Worm (Caenorhabditis elegans): ENCODE measurements around the gene lrr-1.

The lrr-1 gene

ce11 chrII:5003660-5004059 lies 32.6 kb downstream of the lrr-1 start, which contains the start of gene F59A6.10:
TSS of gene F59A6.10 (plus strand) at chrII:5003960.
- no peak for TF ChIP-seq ZK546.5 (tag; optimal IDR thresholded peaks at IDR 0.05)
- TF ChIP-seq lin-39 (tag; optimal IDR thresholded peaks at IDR 0.05): no peak
- no peak for TF ChIP-seq nhr-129 (tag; optimal IDR thresholded peaks at IDR 0.05)
- TF ChIP-seq lin-13 (GFP tag; optimal IDR thresholded peaks at IDR 0.05): no peak
- TF ChIP-seq dmd-4 (tag; optimal IDR thresholded peaks at IDR 0.05): no peak
- TF ChIP-seq unc-55 (GFP tag; optimal IDR thresholded peaks at IDR 0.05): no peak
- no peak for TF ChIP-seq ztf-11 (tag; optimal IDR thresholded peaks at IDR 0.05)

ce11 chrII:5001866-5002265 lies 34.4 kb downstream of the lrr-1 start:
- TF ChIP-seq lin-11 (tag; optimal IDR thresholded peaks at IDR 0.05): no peak
- TF ChIP-seq ztf-1 (GFP tag; conservative IDR thresholded peaks at IDR 0.05): no peak
- no peak for TF ChIP-seq F13H6.1 (tag; optimal IDR thresholded peaks at IDR 0.05)
- no peak for TF ChIP-seq elt-1 (tag; optimal IDR thresholded peaks at IDR 0.05)
- TF ChIP-seq ztf-4 (tag; optimal IDR thresholded peaks at IDR 0.05): no peak
- TF ChIP-seq mdl-1 (tag; optimal IDR thresholded peaks at IDR 0.05): no peak
- no peak for TF ChIP-seq ZK546.5 (tag; optimal IDR thresholded peaks at IDR 0.05)
- TF ChIP-seq egl-27 (tag; optimal IDR thresholded peaks at IDR 0.05): no peak

- no peak for TF ChIP-seq skn-1 (tag; optimal IDR thresholded peaks at IDR 0.05)
- no peak for TF ChIP-seq unc-39 (tag; optimal IDR thresholded peaks at IDR 0.05)
- TF ChIP-seq sma-3 (GFP tag; optimal IDR thresholded peaks at IDR 0.05): peak; percentile 90
- TF ChIP-seq elt-3 (tag; optimal IDR thresholded peaks at IDR 0.05): no peak
- no peak for TF ChIP-seq lin-39 (tag; optimal IDR thresholded peaks at IDR 0.05)
- TF ChIP-seq ceh-16 (tag; optimal IDR thresholded peaks at IDR 0.05): no peak
- no peak for TF ChIP-seq elt-1 (tag; optimal IDR thresholded peaks at IDR 0.05)
- peak; percentile 94 for TF ChIP-seq sma-9 (GFP tag; optimal IDR thresholded peaks at IDR 0.05)
- TF ChIP-seq sma-9 (tag; optimal IDR thresholded peaks at IDR 0.05): no peak
- TF ChIP-seq nhr-11 (tag; optimal IDR thresholded peaks at IDR 0.05): no peak
- peak; percentile 96 for TF ChIP-seq crh-2 (tag; optimal IDR thresholded peaks at IDR 0.05)
- peak; percentile 96 for TF ChIP-seq unc-55 (GFP tag; optimal IDR thresholded peaks at IDR 0.05)
- TF ChIP-seq ceh-82 (tag; optimal IDR thresholded peaks at IDR 0.05): peak; percentile 46
- no peak for TF ChIP-seq nhr-21 (tag; optimal IDR thresholded peaks at IDR 0.05)
- no peak for TF ChIP-seq nhr-237 (tag; optimal IDR thresholded peaks at IDR 0.05)
- no peak for TF ChIP-seq peb-1 (tag; optimal IDR thresholded peaks at IDR 0.05)
- peak; percentile 90 for TF ChIP-seq nhr-6 (tag; optimal IDR thresholded peaks at IDR 0.05)
- no peak for TF ChIP-seq fos-1 (tag; optimal IDR thresholded peaks at IDR 0.05)
- TF ChIP-seq ztf-1 (GFP tag; conservative IDR thresholded peaks at IDR 0.05): no peak
- TF ChIP-seq lin-11 (tag; optimal IDR thresholded peaks at IDR 0.05): no peak
- peak; percentile 21 for TF ChIP-seq nhr-10 (tag; optimal IDR thresholded peaks at IDR 0.05)
- TF ChIP-seq lsy-2 (tag; optimal IDR thresholded peaks at IDR 0.05): peak; percentile 89 to 95
- peak; percentile 87 for TF ChIP-seq mab-5 (tag; optimal IDR thresholded peaks at IDR 0.05)
- TF ChIP-seq nhr-77 (tag; optimal IDR thresholded peaks at IDR 0.05): peak; percentile 47
- no peak for TF ChIP-seq ztf-11 (tag; optimal IDR thresholded peaks at IDR 0.05)
- TF ChIP-seq sem-4 (tag; optimal IDR thresholded peaks at IDR 0.05): no peak
- no peak for TF ChIP-seq Y55F3AM.14 (GFP tag; optimal IDR thresholded peaks at IDR 0.05)
- TF ChIP-seq nhr-23 (tag; optimal IDR thresholded peaks at IDR 0.05): no peak
- TF ChIP-seq R02D3.7 (tag; optimal IDR thresholded peaks at IDR 0.05): peak; percentile 56
- no peak for TF ChIP-seq dmd-4 (tag; optimal IDR thresholded peaks at IDR 0.05)
- TF ChIP-seq mbf-1 (tag; optimal IDR thresholded peaks at IDR 0.05): no peak
- TF ChIP-seq gmeb-1 (tag; optimal IDR thresholded peaks at IDR 0.05): peak; percentile 100
- TF ChIP-seq mdl-1 (tag; optimal IDR thresholded peaks at IDR 0.05): no peak
- no peak for TF ChIP-seq alr-1 (tag; optimal IDR thresholded peaks at IDR 0.05)
- TF ChIP-seq zag-1 (tag; optimal IDR thresholded peaks at IDR 0.05): peak; percentile 52
- TF ChIP-seq ZK546.5 (tag; optimal IDR thresholded peaks at IDR 0.05): peak; percentile 39
- no peak for TF ChIP-seq snpc-4 (tag; optimal IDR thresholded peaks at IDR 0.05)
- TF ChIP-seq nhr-129 (tag; optimal IDR thresholded peaks at IDR 0.05): peak; percentile 78
- TF ChIP-seq egl-27 (tag; optimal IDR thresholded peaks at IDR 0.05): peak; percentile 70
These were observed 37.1 kb downstream of the lrr-1 start, which contains the start of gene citk-2 for ce11 chrII:4999122-4999521. TSS of gene citk-2 (plus strand) at chrII:4999520.

Measured in whole organism, L2 larva.